Fruit fly (Drosophila melanogaster): ENCODE data around the gene SNF4Agamma.
A peak's percentile ranks its signal among the peaks of the same experiment; 100 is the strongest.

The SNF4Agamma gene

DNA sequence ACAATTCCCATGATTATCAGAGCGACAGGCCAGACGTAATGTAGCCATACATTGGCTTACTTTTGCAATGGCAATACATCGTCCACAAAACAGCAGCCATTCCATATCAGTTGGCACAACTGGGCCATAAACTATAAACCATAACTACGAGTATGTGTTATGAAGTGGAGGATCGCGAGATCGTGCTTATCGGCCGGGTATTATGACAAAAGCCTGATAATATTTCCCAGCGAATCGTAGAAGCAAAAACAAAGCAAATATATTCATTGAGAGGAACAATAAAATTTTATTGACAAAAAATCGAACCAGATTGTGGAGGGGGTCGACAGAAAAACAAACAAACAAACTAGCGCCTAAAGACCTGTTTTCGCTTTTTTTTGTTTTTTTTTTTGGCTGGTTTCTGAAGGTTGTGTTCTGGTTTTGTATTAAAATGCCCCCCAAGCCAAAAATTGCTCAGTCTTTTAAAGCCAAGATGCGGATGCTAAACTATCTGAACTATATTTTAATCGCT, 22.8 kb downstream of the SNF4Agamma start, which contains the start of gene CG5810 (continued):
- no peak for TF ChIP-seq sc (optimal IDR thresholded peaks at IDR 0.05)
- no peak for TF ChIP-seq sc (GFP tag; optimal IDR thresholded peaks at IDR 0.05)
- TF ChIP-seq Pdp1 (GFP tag; optimal IDR thresholded peaks at IDR 0.05): peak in 1 of 2 experiments; percentile 66
- TF ChIP-seq Awh (GFP tag; IDR thresholded peaks at IDR 0.05): no peak
- no peak for TF ChIP-seq cas (GFP tag; IDR thresholded peaks at IDR 0.05)
- no peak for TF ChIP-seq CG18764 (GFP tag; optimal IDR thresholded peaks at IDR 0.05)
- peak; percentile 3 for TF ChIP-seq CG9817 (tag; optimal IDR thresholded peaks at IDR 0.05)
- TF ChIP-seq Tbp (GFP tag; optimal IDR thresholded peaks at IDR 0.05): no peak
- TF ChIP-seq Oli (tag; optimal IDR thresholded peaks at IDR 0.05): no peak
- TF ChIP-seq Sox102F (GFP tag; optimal IDR thresholded peaks at IDR 0.05): no peak
- TF ChIP-seq CG7745 (tag; optimal IDR thresholded peaks at IDR 0.05): no peak
- no peak for TF ChIP-seq CG33557 (GFP tag; optimal IDR thresholded peaks at IDR 0.05)
- peak; percentile 51 for TF ChIP-seq CG12219 (GFP tag; optimal IDR thresholded peaks at IDR 0.05)
- no peak for TF ChIP-seq CG10321 (GFP tag; IDR thresholded peaks at IDR 0.05)
- no peak for TF ChIP-seq shn (GFP tag; optimal IDR thresholded peaks at IDR 0.05)
- TF ChIP-seq CG10979 (tag; optimal IDR thresholded peaks at IDR 0.05): no peak
- TF ChIP-seq CG12391 (tag; optimal IDR thresholded peaks at IDR 0.05): no peak
- TF ChIP-seq pros (GFP tag; optimal IDR thresholded peaks at IDR 0.05): no peak
- TF ChIP-seq CG8089 (GFP tag; optimal IDR thresholded peaks at IDR 0.05): no peak
- peak; percentile 9 for TF ChIP-seq Nf-YC (tag; optimal IDR thresholded peaks at IDR 0.05)
- peak; percentile 73 for TF ChIP-seq PHDP (tag; optimal IDR thresholded peaks at IDR 0.05)
- no peak for TF ChIP-seq CHES-1-like (GFP tag; optimal IDR thresholded peaks at IDR 0.05)
- TF ChIP-seq org-1 (GFP tag; optimal IDR thresholded peaks at IDR 0.05): no peak
- peak; percentile 91 for TF ChIP-seq exex (tag; optimal IDR thresholded peaks at IDR 0.05)
- no peak for TF ChIP-seq sima (GFP tag; optimal IDR thresholded peaks at IDR 0.05)
- no peak for TF ChIP-seq ttk (GFP tag; IDR thresholded peaks at IDR 0.05)
- no peak for TF ChIP-seq CG18619 (GFP tag; optimal IDR thresholded peaks at IDR 0.05)
- TF ChIP-seq pum (GFP tag; optimal IDR thresholded peaks at IDR 0.05): no peak
- TF ChIP-seq CG5245 (GFP tag; optimal IDR thresholded peaks at IDR 0.05): no peak
- TF ChIP-seq BtbVII (GFP tag; optimal IDR thresholded peaks at IDR 0.05): no peak
- no peak for TF ChIP-seq Xrp1 (GFP tag; IDR thresholded peaks at IDR 0.05)
- no peak for TF ChIP-seq CG1024 (GFP tag; IDR thresholded peaks at IDR 0.05)
- TF ChIP-seq nmo (GFP tag; optimal IDR thresholded peaks at IDR 0.05): no peak
- no peak for TF ChIP-seq CG11560 (tag; IDR thresholded peaks at IDR 0.05)
- TF ChIP-seq CG8924 (tag; optimal IDR thresholded peaks at IDR 0.05): no peak
- TF ChIP-seq CG14860 (GFP tag; IDR thresholded peaks at IDR 0.05; ENCODE audit: partially characterized antibody): no peak
- no peak for TF ChIP-seq CG32532 (GFP tag; IDR thresholded peaks at IDR 0.05)
- no peak for TF ChIP-seq CG31441 (GFP tag; IDR thresholded peaks at IDR 0.05)
- TF ChIP-seq gfzf (GFP tag; optimal IDR thresholded peaks at IDR 0.05): no peak
- no peak for TF ChIP-seq HLHmδ (GFP tag; optimal IDR thresholded peaks at IDR 0.05)
- TF ChIP-seq CG34376 (GFP tag; optimal IDR thresholded peaks at IDR 0.05): peak; percentile 93
- TF ChIP-seq CG13775 (GFP tag; optimal IDR thresholded peaks at IDR 0.05): no peak
- no peak for TF ChIP-seq CG10462 (GFP tag; optimal IDR thresholded peaks at IDR 0.05)
- no peak for TF ChIP-seq D19A (tag; optimal IDR thresholded peaks at IDR 0.05)
- no peak for TF ChIP-seq CG3995 (GFP tag; optimal IDR thresholded peaks at IDR 0.05)
- TF ChIP-seq hth (optimal IDR thresholded peaks at IDR 0.05): no peak
- TF ChIP-seq pho (GFP tag; optimal IDR thresholded peaks at IDR 0.05): no peak
- no peak for TF ChIP-seq CG14441 (GFP tag; IDR thresholded peaks at IDR 0.05)
- no peak for TF ChIP-seq CG8478 (optimal IDR thresholded peaks at IDR 0.05)
- TF ChIP-seq NK7.1 (GFP tag; optimal IDR thresholded peaks at IDR 0.05): no peak
- no peak for TF ChIP-seq dan (GFP tag; IDR thresholded peaks at IDR 0.05)
- TF ChIP-seq CG31365 (tag; optimal IDR thresholded peaks at IDR 0.05): no peak
- TF ChIP-seq CG33213 (GFP tag; optimal IDR thresholded peaks at IDR 0.05): no peak
